Fruit fly (Drosophila melanogaster): ENCODE results near the gene CG14391.

Gene CG14391

dm6 chr3R:12723759-12724158, 29.1 kb upstream of the CG14391 start (continued):
- TF ChIP-seq CG6654 (GFP tag; optimal IDR thresholded peaks at IDR 0.05): no peak
- TF ChIP-seq CG32772 (GFP tag; IDR thresholded peaks at IDR 0.05): no peak
- no peak for TF ChIP-seq CG5180 (GFP tag; optimal IDR thresholded peaks at IDR 0.05)
- TF ChIP-seq Oli (tag; optimal IDR thresholded peaks at IDR 0.05): no peak
- TF ChIP-seq H2.0 (GFP tag; IDR thresholded peaks at IDR 0.05): no peak
- no peak for TF ChIP-seq CG15479 (GFP tag; optimal IDR thresholded peaks at IDR 0.05)
- no peak for TF ChIP-seq MESR4 (GFP tag; optimal IDR thresholded peaks at IDR 0.05)
- no peak for TF ChIP-seq CG10654 (GFP tag; optimal IDR thresholded peaks at IDR 0.05)
- no peak for TF ChIP-seq CG34224 (GFP tag; IDR thresholded peaks at IDR 0.05; ENCODE audit: partially characterized antibody)
- TF ChIP-seq CG3847 (GFP tag; IDR thresholded peaks at IDR 0.05): no peak
- 0 out of 2 replicates have a peak, but pooled peaks have one; percentile 11 for TF ChIP-seq sob (GFP tag; IDR thresholded peaks at IDR 0.05)
- no peak for TF ChIP-seq Opbp (GFP tag; IDR thresholded peaks at IDR 0.05; ENCODE audit: partially characterized antibody)
- TF ChIP-seq Six4 (GFP tag; optimal IDR thresholded peaks at IDR 0.05): no peak
- no peak for TF ChIP-seq Sin3A (optimal IDR thresholded peaks at IDR 0.05)
- TF ChIP-seq Side (GFP tag; optimal IDR thresholded peaks at IDR 0.05): no peak
- peak; percentile 24 for TF ChIP-seq CG18262 (tag; optimal IDR thresholded peaks at IDR 0.05)
- TF ChIP-seq pfk (GFP tag; optimal IDR thresholded peaks at IDR 0.05): no peak
- no peak for TF ChIP-seq hb (GFP tag; IDR thresholded peaks at IDR 0.05; ENCODE audit: partially characterized antibody)
- TF ChIP-seq CG10147 (GFP tag; optimal IDR thresholded peaks at IDR 0.05): no peak
- no peak for TF ChIP-seq B-H1 (GFP tag; IDR thresholded peaks at IDR 0.05)
- TF ChIP-seq phol (tag; optimal IDR thresholded peaks at IDR 0.05): no peak
- TF ChIP-seq maf-S (GFP tag; optimal IDR thresholded peaks at IDR 0.05): no peak
- peak; percentile 36 for TF ChIP-seq exex (tag; optimal IDR thresholded peaks at IDR 0.05)
- TF ChIP-seq emc (GFP tag; optimal IDR thresholded peaks at IDR 0.05): no peak
- no peak for TF ChIP-seq hth (optimal IDR thresholded peaks at IDR 0.05)
- TF ChIP-seq yki (optimal IDR thresholded peaks at IDR 0.05): no peak
- no peak for TF ChIP-seq CG10431 (GFP tag; optimal IDR thresholded peaks at IDR 0.05)
- TF ChIP-seq Trl (optimal IDR thresholded peaks at IDR 0.05): no peak
- TF ChIP-seq Trl (GFP tag; optimal IDR thresholded peaks at IDR 0.05): no peak
- TF ChIP-seq run (tag; optimal IDR thresholded peaks at IDR 0.05): no peak
- TF ChIP-seq ftz-f1 (GFP tag; optimal IDR thresholded peaks at IDR 0.05): no peak
- no peak for TF ChIP-seq pho (GFP tag; optimal IDR thresholded peaks at IDR 0.05)
- TF ChIP-seq Elba2 (GFP tag; optimal IDR thresholded peaks at IDR 0.05): no peak
- TF ChIP-seq Lhr (GFP tag; optimal IDR thresholded peaks at IDR 0.05): no peak
- no peak for TF ChIP-seq Usf (GFP tag; optimal IDR thresholded peaks at IDR 0.05)
- no peak for TF ChIP-seq Tbp (GFP tag; optimal IDR thresholded peaks at IDR 0.05)
- no peak for TF ChIP-seq fd102C (GFP tag; optimal IDR thresholded peaks at IDR 0.05)
- peak; percentile 6 for TF ChIP-seq caup (GFP tag; optimal IDR thresholded peaks at IDR 0.05; ENCODE audit: severe bottlenecking)
- TF ChIP-seq pros (GFP tag; optimal IDR thresholded peaks at IDR 0.05): no peak
- TF ChIP-seq org-1 (GFP tag; optimal IDR thresholded peaks at IDR 0.05): no peak
- TF ChIP-seq Mes4 (GFP tag; optimal IDR thresholded peaks at IDR 0.05): no peak
- no peak for TF ChIP-seq salm (tag; optimal IDR thresholded peaks at IDR 0.05)
- no peak for TF ChIP-seq so (GFP tag; IDR thresholded peaks at IDR 0.05)
- TF ChIP-seq wek (GFP tag; optimal IDR thresholded peaks at IDR 0.05): no peak
- TF ChIP-seq aop (GFP tag; IDR thresholded peaks at IDR 0.05): no peak
- TF ChIP-seq Eip74EF (GFP tag; optimal IDR thresholded peaks at IDR 0.05): no peak
- TF ChIP-seq D19B (GFP tag; optimal IDR thresholded peaks at IDR 0.05): no peak
- peak; percentile 23; the same call in 1 of the 3 replicates for TF ChIP-seq ci (GFP tag; IDR thresholded peaks at IDR 0.05)
- TF ChIP-seq psq (GFP tag; optimal IDR thresholded peaks at IDR 0.05): no peak
- TF ChIP-seq jing (GFP tag; optimal IDR thresholded peaks at IDR 0.05): no peak
- no peak for TF ChIP-seq corto (GFP tag; optimal IDR thresholded peaks at IDR 0.05)
- TF ChIP-seq her (GFP tag; optimal IDR thresholded peaks at IDR 0.05): no peak
- TF ChIP-seq Atf-2 (GFP tag; optimal IDR thresholded peaks at IDR 0.05): no peak
